Fruit fly (Drosophila melanogaster) whole organism, prepupa: ENCODE data around the gene Rip11.
A peak's percentile ranks its signal among the peaks of the same experiment; 100 is the strongest.

Experiments used
- Blimp-1 ChIP-seq: fragments of 200-800 bp; sonication (Bioruptor generic); optimal IDR thresholded peaks from 3 replicates; lab custom pipeline; 2017; ENCODE audit warnings: missing biosample characterization, missing genetic modification characterization, mild to moderate bottlenecking, moderate library complexity, missing genetic modification reagents
- CG10631 ChIP-seq: fragments of 200-800 bp; sonication (Bioruptor generic); optimal IDR thresholded peaks from 2 replicates; lab custom pipeline; 2016; ENCODE audit warnings: missing biosample characterization, missing genetic modification characterization
- CG10669 ChIP-seq: fragments of 200-800 bp; sonication (Bioruptor generic); optimal IDR thresholded peaks from 3 replicates; lab custom pipeline; 2018; ENCODE audit warnings: missing biosample characterization, mild to moderate bottlenecking, missing genetic modification characterization, moderate library complexity
- CG11294 ChIP-seq: fragments of 200-800 bp; sonication (Bioruptor generic); IDR thresholded peaks from 2 replicates; pipeline ENCODE4 v1.3.6; 2022; ENCODE audit warnings: missing biosample characterization, missing genetic modification characterization
- CG11762 ChIP-seq: fragments of 200-800 bp; sonication (Bioruptor generic); optimal IDR thresholded peaks from 3 replicates; lab custom pipeline; 2016; ENCODE audit warnings: missing biosample characterization, missing genetic modification characterization; ENCODE audit not compliant: insufficient read depth
- CG11902 ChIP-seq: fragments of 200-800 bp; sonication (Bioruptor generic); optimal IDR thresholded peaks from 3 replicates; lab custom pipeline; 2016; ENCODE audit warnings: missing biosample characterization, missing genetic modification characterization
- CG1621 ChIP-seq: fragments of 200-800 bp; sonication (Bioruptor generic); optimal IDR thresholded peaks from 3 replicates; lab custom pipeline; 2018; ENCODE audit warnings: missing biosample characterization, mild to moderate bottlenecking, missing genetic modification characterization
- CG16779 ChIP-seq: fragments of 200-800 bp; sonication (Bioruptor generic); optimal IDR thresholded peaks from 3 replicates; lab custom pipeline; 2017; ENCODE audit warnings: missing biosample characterization, mild to moderate bottlenecking, missing genetic modification characterization
- CG3032 ChIP-seq: fragments of 200-800 bp; optimal IDR thresholded peaks from 2 replicates; lab custom pipeline; 2019; ENCODE audit warnings: missing biosample characterization, mild to moderate bottlenecking, missing genetic modification characterization, moderate library complexity
- CG31627 ChIP-seq: fragments of 200-800 bp; sonication (Bioruptor generic); optimal IDR thresholded peaks from 3 replicates; lab custom pipeline; 2016; ENCODE audit warnings: missing biosample characterization, missing genetic modification characterization
- CG32006 ChIP-seq: fragments of 200-800 bp; sonication (Bioruptor generic); optimal IDR thresholded peaks from 3 replicates; lab custom pipeline; 2017; ENCODE audit warnings: missing biosample characterization, mild to moderate bottlenecking, missing genetic modification characterization
- CG3919 ChIP-seq: fragments of 200-800 bp; sonication (Bioruptor generic); optimal IDR thresholded peaks from 3 replicates; lab custom pipeline; 2016; ENCODE audit warnings: missing biosample characterization, missing genetic modification characterization
- CG4318 ChIP-seq: fragments of 200-800 bp; sonication (Bioruptor generic); optimal IDR thresholded peaks from 3 replicates; lab custom pipeline; 2017; ENCODE audit warnings: missing biosample characterization, mild to moderate bottlenecking, missing genetic modification characterization
- CG6276 ChIP-seq: fragments of 200-800 bp; sonication (Bioruptor generic); optimal IDR thresholded peaks from 2 replicates; lab custom pipeline; 2017; ENCODE audit warnings: missing biosample characterization, mild to moderate bottlenecking, missing genetic modification characterization
- CG6792 ChIP-seq: fragments of 200-800 bp; sonication (Bioruptor generic); optimal IDR thresholded peaks from 3 replicates; lab custom pipeline; 2016; ENCODE audit warnings: missing biosample characterization, missing genetic modification characterization
- CG6808 ChIP-seq: fragments of 200-800 bp; sonication (Bioruptor generic); optimal IDR thresholded peaks from 3 replicates; lab custom pipeline; 2017; ENCODE audit warnings: missing biosample characterization, missing genetic modification characterization, mild to moderate bottlenecking, moderate library complexity, missing genetic modification reagents
- CG7368 ChIP-seq: fragments of 200-800 bp; sonication (Bioruptor generic); optimal IDR thresholded peaks from 3 replicates; lab custom pipeline; 2016; ENCODE audit warnings: missing biosample characterization, missing genetic modification characterization
- CG8119 ChIP-seq: fragments of 200-800 bp; sonication (Bioruptor generic); IDR thresholded peaks from 3 replicates; pipeline ENCODE4 v1.3.6; 2022; ENCODE audit warnings: missing biosample characterization, missing genetic modification characterization
- CG8319 ChIP-seq: fragments of 200-800 bp; sonication (Bioruptor generic); optimal IDR thresholded peaks from 3 replicates; lab custom pipeline; 2016; ENCODE audit warnings: missing biosample characterization, missing genetic modification characterization
- CG8632 ChIP-seq: fragments of 200-800 bp; sonication (Bioruptor generic); optimal IDR thresholded peaks from 3 replicates; lab custom pipeline; 2016; ENCODE audit warnings: missing biosample characterization, missing genetic modification characterization
- CG9139 ChIP-seq: fragments of 200-800 bp; sonication (Bioruptor generic); optimal IDR thresholded peaks from 3 replicates; lab custom pipeline; 2017; ENCODE audit warnings: missing biosample characterization, mild to moderate bottlenecking, missing genetic modification characterization
- Eip75B ChIP-seq: fragments of 200-800 bp; sonication (Bioruptor generic); optimal IDR thresholded peaks from 3 replicates; lab custom pipeline; 2016; ENCODE audit warnings: missing biosample characterization, missing genetic modification characterization
- Eip78C ChIP-seq: fragments of 200-800 bp; sonication (Bioruptor generic); peaks from one replicate; lab custom pipeline; 2016; ENCODE audit warnings: missing biosample characterization, missing genetic modification characterization
- Eip93F ChIP-seq: fragments of 200-800 bp; sonication (Bioruptor generic); optimal IDR thresholded peaks from 2 replicates; lab custom pipeline; 2016; ENCODE audit warnings: missing biosample characterization, mild to moderate bottlenecking, missing genetic modification characterization
- Ets96B ChIP-seq: fragments of 200-800 bp; optimal IDR thresholded peaks from 2 replicates; lab custom pipeline; 2019; ENCODE audit warnings: missing biosample characterization, mild to moderate bottlenecking, missing genetic modification characterization, moderate library complexity
- Gug ChIP-seq: fragments of 200-800 bp; sonication (Bioruptor generic); IDR thresholded peaks from 2 replicates; pipeline ENCODE4 v1.3.6; 2022; ENCODE audit warnings: missing biosample characterization, missing genetic modification characterization
- Hr38 ChIP-seq: sonication (Bioruptor generic); optimal IDR thresholded peaks from 2 replicates; lab custom pipeline; 2016; ENCODE audit warnings: missing biosample characterization, missing genetic modification characterization
- Hr4 ChIP-seq: fragments of 200-800 bp; sonication (Bioruptor generic); optimal IDR thresholded peaks from 3 replicates; lab custom pipeline; 2016; ENCODE audit warnings: missing biosample characterization, missing genetic modification characterization
- Met ChIP-seq: fragments of 200-800 bp; sonication (Bioruptor generic); optimal IDR thresholded peaks from 3 replicates; lab custom pipeline; 2016; ENCODE audit warnings: missing biosample characterization, missing genetic modification characterization
- OdsH ChIP-seq: fragments of 200-800 bp; sonication (Bioruptor generic); optimal IDR thresholded peaks from 3 replicates; lab custom pipeline; 2016; ENCODE audit warnings: missing biosample characterization, missing genetic modification characterization
- Smox ChIP-seq: fragments of 200-800 bp; sonication (Bioruptor generic); optimal IDR thresholded peaks from 3 replicates; lab custom pipeline; 2016; ENCODE audit warnings: missing biosample characterization, missing genetic modification characterization
- Sox102F ChIP-seq: fragments of 200-800 bp; sonication (Bioruptor generic); optimal IDR thresholded peaks from 2 replicates; lab custom pipeline; 2016; ENCODE audit warnings: missing biosample characterization, mild to moderate bottlenecking, missing genetic modification characterization
- achi ChIP-seq: fragments of 200-800 bp; sonication (Bioruptor generic); optimal IDR thresholded peaks from 3 replicates; lab custom pipeline; 2016; ENCODE audit warnings: missing biosample characterization, missing genetic modification characterization
- acj6 ChIP-seq: fragments of 200-800 bp; sonication (Bioruptor generic); optimal IDR thresholded peaks from 3 replicates; lab custom pipeline; 2016; ENCODE audit warnings: missing biosample characterization, missing genetic modification characterization
- cyc ChIP-seq: fragments of 200-800 bp; sonication (Bioruptor generic); optimal IDR thresholded peaks from 3 replicates; lab custom pipeline; 2016; ENCODE audit warnings: missing biosample characterization, missing genetic modification characterization
- dac ChIP-seq: fragments of 200-800 bp; sonication (Bioruptor generic); optimal IDR thresholded peaks from 2 replicates; lab custom pipeline; 2017; ENCODE audit warnings: missing biosample characterization, mild to moderate bottlenecking, missing genetic modification characterization
- dsx ChIP-seq: fragments of 200-800 bp; optimal IDR thresholded peaks from 3 replicates; lab custom pipeline; 2019; ENCODE audit warnings: missing biosample characterization, mild to moderate bottlenecking, missing genetic modification characterization, moderate library complexity; ENCODE audit not compliant: poor library complexity, severe bottlenecking
- eg ChIP-seq: fragments of 200-800 bp; sonication (Bioruptor generic); IDR thresholded peaks from 3 replicates; pipeline ENCODE4 v1.3.6; 2022; ENCODE audit warnings: missing biosample characterization, missing genetic modification characterization
- esn ChIP-seq: fragments of 200-800 bp; sonication (Bioruptor generic); optimal IDR thresholded peaks from 2 replicates; lab custom pipeline; 2016; ENCODE audit warnings: missing biosample characterization, mild to moderate bottlenecking, missing genetic modification characterization, moderate library complexity
- fd59A ChIP-seq: fragments of 200-800 bp; sonication (Bioruptor generic); optimal IDR thresholded peaks from 2 replicates; lab custom pipeline; 2017; ENCODE audit warnings: missing biosample characterization, mild to moderate bottlenecking, missing genetic modification characterization, missing genetic modification reagents
- fkh ChIP-seq: fragments of 200-800 bp; sonication (Bioruptor generic); optimal IDR thresholded peaks from 3 replicates; lab custom pipeline; 2017; ENCODE audit warnings: missing biosample characterization, mild to moderate bottlenecking, missing genetic modification characterization, moderate library complexity
- net ChIP-seq: fragments of 200-800 bp; sonication (Bioruptor generic); optimal IDR thresholded peaks from 3 replicates; lab custom pipeline; 2016; ENCODE audit warnings: missing biosample characterization, missing genetic modification characterization
- pdm3 ChIP-seq: fragments of 200-800 bp; sonication (Bioruptor generic); optimal IDR thresholded peaks from 3 replicates; lab custom pipeline; 2016; ENCODE audit warnings: missing biosample characterization, missing genetic modification characterization
- salr ChIP-seq, 2 experiments: fragments of 200-800 bp; sonication (Bioruptor generic); optimal IDR thresholded peaks; 3 replicates each; lab custom pipeline; 2016 to 2018; ENCODE audit warnings: missing biosample characterization in 2 of 2, missing genetic modification characterization in 2 of 2, mild to moderate bottlenecking in 1 of 2
- svp ChIP-seq: fragments of 200-800 bp; sonication (Bioruptor generic); peaks from one replicate; lab custom pipeline; 2016; ENCODE audit warnings: missing biosample characterization, missing genetic modification characterization
- topi ChIP-seq: fragments of 200-800 bp; sonication (Bioruptor generic); optimal IDR thresholded peaks from 3 replicates; lab custom pipeline; 2016; ENCODE audit warnings: missing biosample characterization, missing genetic modification characterization

Gene Rip11

DNA sequence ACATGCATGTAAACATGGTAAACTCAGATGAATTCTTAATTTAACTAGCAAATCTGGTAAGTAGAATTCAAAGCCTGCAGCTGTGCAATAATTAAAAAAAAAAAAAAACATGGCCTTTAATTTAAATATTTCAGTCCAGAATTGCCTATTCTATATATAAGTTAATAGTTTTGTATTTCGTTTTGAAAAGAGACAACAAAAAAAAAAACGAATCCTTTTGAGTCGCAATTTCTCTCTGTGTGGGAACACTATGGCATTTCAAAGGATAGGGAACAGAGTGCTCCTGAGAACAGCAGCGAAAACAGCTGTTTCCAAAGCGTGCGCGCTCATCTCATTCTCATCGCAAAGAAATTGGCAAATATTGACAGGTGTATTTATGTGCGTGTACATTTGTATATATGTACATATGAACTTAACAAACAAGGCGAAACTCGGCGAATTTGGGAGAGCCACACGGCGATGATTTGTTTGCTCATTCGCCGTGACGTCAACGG, 1.7 kb downstream of the Rip11 start (continued):
- TF ChIP-seq net (GFP tag; lab: Kevin White, UChicago) (peak; percentile 64), esn (GFP tag; lab: Kevin White, UChicago) (peak; percentile 81), Hr38 (no peak), cyc (GFP tag; lab: Kevin White, UChicago) (peak; percentile 73), CG31627 (GFP tag; lab: Kevin White, UChicago) (peak; percentile 75), Eip75B (GFP tag; lab: Kevin White, UChicago) (peak; percentile 70), CG6276 (peak; percentile 73), CG1621 (tag; lab: Kevin White, UChicago) (peak; percentile 22), Gug (GFP tag; lab: Robert Waterston, UW) (peak; percentile 47; the same call in 1 of the 2 replicates), Hr4 (GFP tag; lab: Kevin White, UChicago) (peak; percentile 67), CG10631 (GFP tag; lab: Kevin White, UChicago) (peak; percentile 66), CG3032 (peak; percentile 52), CG32006 (GFP tag; lab: Kevin White, UChicago) (peak; percentile 84), pdm3 (GFP tag; lab: Kevin White, UChicago) (peak; percentile 73), fd59A (GFP tag; lab: Kevin White, UChicago) (peak; percentile 38), dac (GFP tag; lab: Kevin White, UChicago) (peak; percentile 57), CG11762 (peak; percentile 71), Eip93F (no peak), CG3919 (GFP tag; lab: Kevin White, UChicago) (peak; percentile 72), CG9139 (GFP tag; lab: Kevin White, UChicago) (no peak), topi (GFP tag; lab: Kevin White, UChicago) (peak; percentile 76), OdsH (GFP tag; lab: Kevin White, UChicago) (peak; percentile 76), Sox102F (GFP tag; lab: Kevin White, UChicago) (peak; percentile 75), CG11902 (peak; percentile 19), CG6808 (GFP tag; lab: Kevin White, UChicago) (peak; percentile 59), CG8119 (GFP tag; lab: Robert Waterston, UW) (peak; percentile 81), CG10669 (peak; percentile 60), acj6 (peak; percentile 69), CG8632 (GFP tag; lab: Kevin White, UChicago) (peak; percentile 70), dsx (GFP tag; lab: Kevin White, UChicago) (peak; percentile 32), CG16779 (tag; lab: Kevin White, UChicago) (peak; percentile 35)

DNA sequence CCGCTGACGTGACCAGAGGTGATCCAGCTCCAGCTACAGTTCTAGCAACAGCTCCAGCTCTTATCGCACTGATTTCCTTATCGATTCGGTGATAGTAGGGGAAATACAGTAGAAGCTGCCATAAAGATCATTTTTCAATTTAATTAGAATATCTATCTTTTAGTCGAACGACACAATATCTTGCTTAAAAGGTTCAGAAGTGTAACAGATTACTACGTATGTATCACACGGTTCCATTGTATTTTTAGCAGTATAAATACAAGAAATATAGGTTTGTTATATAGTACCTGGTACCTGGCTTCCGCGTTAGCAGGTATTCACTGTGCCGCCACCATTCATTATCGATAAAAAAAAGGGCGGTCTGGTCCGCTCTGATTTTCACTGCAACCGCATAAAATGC, 2.6 kb downstream of the Rip11 start:
- TF ChIP-seq Hr4 (GFP tag; lab: Kevin White, UChicago): peak; percentile 70
- peak; percentile 55 for TF ChIP-seq CG4318
- TF ChIP-seq CG10669: peak; percentile 68
- TF ChIP-seq dsx (GFP tag; lab: Kevin White, UChicago): no peak
- peak; percentile 85 for TF ChIP-seq pdm3 (GFP tag; lab: Kevin White, UChicago)
- TF ChIP-seq CG11294 (GFP tag; lab: Robert Waterston, UW): peak; percentile 43; the same call in 1 of the 2 replicates
- peak; percentile 60 for TF ChIP-seq CG11762
- peak; percentile 67 for TF ChIP-seq Ets96B (tag; lab: Kevin White, UChicago)
- peak; percentile 67 for TF ChIP-seq CG8119 (GFP tag; lab: Robert Waterston, UW)
- TF ChIP-seq eg (GFP tag; lab: Robert Waterston, UW): peak; percentile 58; the same call in 2 of the 3 replicates
- TF ChIP-seq fkh (GFP tag; lab: Kevin White, UChicago): no peak
- TF ChIP-seq Blimp-1 (GFP tag; lab: Kevin White, UChicago): peak; percentile 29
- peak; percentile 66 for TF ChIP-seq CG8319 (GFP tag; lab: Kevin White, UChicago)
- TF ChIP-seq CG6808 (GFP tag; lab: Kevin White, UChicago): peak; percentile 64
- peak; percentile 83 for TF ChIP-seq Met (GFP tag; lab: Kevin White, UChicago)
- TF ChIP-seq salr (GFP tag; optimal IDR thresholded peaks at IDR 0.05; lab: Kevin White, UChicago): peak; percentile 4 to 35
- peak; percentile 71 for TF ChIP-seq svp (GFP tag; lab: Kevin White, UChicago)
- TF ChIP-seq Eip78C: peak; percentile 88
- TF ChIP-seq CG6792 (GFP tag; lab: Kevin White, UChicago): peak; percentile 80
- peak; percentile 74 for TF ChIP-seq CG8632 (GFP tag; lab: Kevin White, UChicago)
- TF ChIP-seq cyc (GFP tag; lab: Kevin White, UChicago): peak; percentile 80
- peak; percentile 68 for TF ChIP-seq Eip93F
- peak; percentile 78 for TF ChIP-seq Eip75B (GFP tag; lab: Kevin White, UChicago)
- TF ChIP-seq CG3032: peak; percentile 61
- peak; percentile 67 for TF ChIP-seq CG6276
- peak; percentile 76 for TF ChIP-seq Sox102F (GFP tag; lab: Kevin White, UChicago)
- TF ChIP-seq CG7368 (GFP tag; lab: Kevin White, UChicago): peak; percentile 70
- peak; percentile 71 for TF ChIP-seq CG32006 (GFP tag; lab: Kevin White, UChicago)
- peak; percentile 60 for TF ChIP-seq fd59A (GFP tag; lab: Kevin White, UChicago)
- peak; percentile 28 for TF ChIP-seq CG16779 (tag; lab: Kevin White, UChicago)
- TF ChIP-seq achi (GFP tag; lab: Kevin White, UChicago): peak; percentile 78
- TF ChIP-seq net (GFP tag; lab: Kevin White, UChicago): peak; percentile 65
- TF ChIP-seq Smox (GFP tag; lab: Kevin White, UChicago): peak; percentile 73
